Fruit fly (Drosophila melanogaster) whole organism, embryonic: ENCODE results near the gene CG9467.

ENCODE experiments used
- Antp ChIP-seq: fragments of 200-800 bp; sonication (Bioruptor generic); optimal IDR thresholded peaks from 3 replicates; lab custom pipeline; 2016; ENCODE audit warnings: missing biosample characterization, missing genetic modification characterization
- CG10321 ChIP-seq: fragments of 200-800 bp; sonication (Bioruptor generic); IDR thresholded peaks from 2 replicates; pipeline ENCODE4 v1.3.6; 2022; ENCODE audit warnings: missing biosample characterization, missing genetic modification characterization
- CG11560 ChIP-seq: fragments of 200-800 bp; sonication (Bioruptor generic); IDR thresholded peaks from 3 replicates; pipeline ENCODE4 v1.3.6; 2022; ENCODE audit warnings: missing biosample characterization, missing genetic modification characterization
- CG11696 ChIP-seq: fragments of 200-800 bp; sonication (Bioruptor generic); IDR thresholded peaks from 2 replicates; pipeline ENCODE4 v1.3.6; 2022; ENCODE audit warnings: missing biosample characterization, missing genetic modification characterization
- CG12219 ChIP-seq: fragments of 200-800 bp; sonication (Bioruptor generic); optimal IDR thresholded peaks from 3 replicates; lab custom pipeline; 2018; ENCODE audit warnings: missing biosample characterization, mild to moderate bottlenecking, missing genetic modification characterization
- CG13296 ChIP-seq: fragments of 200-800 bp; sonication (Bioruptor generic); optimal IDR thresholded peaks from 3 replicates; lab custom pipeline; 2018; ENCODE audit warnings: missing biosample characterization, mild to moderate bottlenecking, missing genetic modification characterization
- CG14710 ChIP-seq: fragments of 200-800 bp; sonication (Bioruptor generic); optimal IDR thresholded peaks from 3 replicates; lab custom pipeline; 2019; ENCODE audit warnings: missing biosample characterization, mild to moderate bottlenecking, missing genetic modification characterization, moderate library complexity
- CG1602 ChIP-seq: fragments of 200-800 bp; sonication (Bioruptor generic); optimal IDR thresholded peaks from 3 replicates; lab custom pipeline; 2016; ENCODE audit warnings: missing biosample characterization, missing genetic modification characterization
- CG17829 ChIP-seq: fragments of 200-800 bp; optimal IDR thresholded peaks from 2 replicates; lab custom pipeline; 2019; ENCODE audit warnings: missing biosample characterization, mild to moderate bottlenecking, missing genetic modification characterization, moderate library complexity
- CG18476 ChIP-seq: fragments of 200-800 bp; sonication (Bioruptor generic); optimal IDR thresholded peaks from 2 replicates; lab custom pipeline; 2016; ENCODE audit warnings: missing biosample characterization, mild to moderate bottlenecking, missing genetic modification characterization
- CG2889 ChIP-seq: fragments of 200-800 bp; sonication (Bioruptor generic); IDR thresholded peaks from 3 replicates; pipeline ENCODE4 v1.3.6; 2022; ENCODE audit warnings: missing biosample characterization, missing genetic modification characterization
- CG30020 ChIP-seq: fragments of 200-800 bp; optimal IDR thresholded peaks from 2 replicates; lab custom pipeline; 2019; ENCODE audit warnings: missing biosample characterization, mild to moderate bottlenecking, missing genetic modification characterization, moderate library complexity
- CG32532 ChIP-seq: fragments of 200-800 bp; sonication (Bioruptor generic); IDR thresholded peaks from 2 replicates; pipeline ENCODE4 v1.3.6; 2022; ENCODE audit warnings: missing biosample characterization, missing genetic modification characterization
- CG32772 ChIP-seq: fragments of 200-800 bp; sonication (Bioruptor generic); IDR thresholded peaks from 2 replicates; pipeline ENCODE4 v1.3.6; 2022; ENCODE audit warnings: missing biosample characterization, missing genetic modification characterization
- CG3726 ChIP-seq: fragments of 200-800 bp; sonication (Bioruptor generic); IDR thresholded peaks from 3 replicates; pipeline ENCODE4, ENCODE4 v1.3.6; 2022; ENCODE audit warnings: missing biosample characterization, missing genetic modification characterization
- CG4360 ChIP-seq: fragments of 200-800 bp; sonication (Bioruptor generic); IDR thresholded peaks from 2 replicates; pipeline ENCODE4 v1.3.6; 2022; ENCODE audit warnings: missing biosample characterization, missing genetic modification characterization
- CG43689 ChIP-seq: fragments of 200-800 bp; sonication (Bioruptor generic); IDR thresholded peaks from 2 replicates; pipeline ENCODE4 v1.3.6; 2022; ENCODE audit warnings: missing biosample characterization, missing genetic modification characterization
- CG6254 ChIP-seq: fragments of 200-800 bp; sonication (Bioruptor generic); optimal IDR thresholded peaks from 3 replicates; lab custom pipeline; 2017; ENCODE audit warnings: mild to moderate bottlenecking, missing biosample characterization, missing genetic modification reagents, missing genetic modification characterization
- CG7372 ChIP-seq: fragments of 200-800 bp; sonication (Bioruptor generic); IDR thresholded peaks from 2 replicates; pipeline ENCODE4 v1.3.6; 2022; ENCODE audit warnings: missing biosample characterization, missing genetic modification characterization
- CG8478 ChIP-seq: fragments of >200 bp; optimal IDR thresholded peaks from 2 replicates; lab custom pipeline; 2018
- CG8765 ChIP-seq: fragments of 200-800 bp; sonication (Bioruptor generic); IDR thresholded peaks from 2 replicates; pipeline ENCODE4 v1.3.6; 2022; ENCODE audit warnings: missing biosample characterization, missing genetic modification characterization
- CG9932 ChIP-seq: fragments of 200-800 bp; sonication (Bioruptor generic); IDR thresholded peaks from 2 replicates; pipeline ENCODE4 v1.3.6; 2022; ENCODE audit warnings: missing biosample characterization, missing genetic modification characterization
- CoRest ChIP-seq: fragments of 200-800 bp; sonication (Bioruptor generic); optimal IDR thresholded peaks from 3 replicates; lab custom pipeline; 2018; ENCODE audit warnings: missing biosample characterization, mild to moderate bottlenecking, missing genetic modification characterization, moderate library complexity
- HLH4C ChIP-seq: fragments of 200-800 bp; sonication (Bioruptor generic); IDR thresholded peaks from 3 replicates; pipeline ENCODE4 v1.3.6; 2022; ENCODE audit warnings: missing biosample characterization, missing genetic modification characterization; ENCODE audit not compliant: partially characterized antibody
- Mad ChIP-seq: fragments of 200-800 bp; sonication (Bioruptor generic); optimal IDR thresholded peaks from 2 replicates; lab custom pipeline; 2016; ENCODE audit warnings: missing biosample characterization, missing genetic modification characterization
- Mrtf ChIP-seq: fragments of 200-800 bp; sonication (Bioruptor generic); IDR thresholded peaks from 3 replicates; pipeline ENCODE4 v1.3.6; 2022; ENCODE audit warnings: missing biosample characterization, missing genetic modification characterization
- NK7.1 ChIP-seq: fragments of 200-800 bp; sonication (Bioruptor generic); optimal IDR thresholded peaks from 3 replicates; lab custom pipeline; 2016; ENCODE audit warnings: missing biosample characterization, missing genetic modification characterization
- Neu2 ChIP-seq: fragments of 200-800 bp; sonication (Bioruptor generic); optimal IDR thresholded peaks from 3 replicates; lab custom pipeline; 2016; ENCODE audit warnings: missing biosample characterization, missing genetic modification characterization, borderline replicate concordance
- NfI ChIP-seq: fragments of 200-800 bp; sonication (Bioruptor generic); optimal IDR thresholded peaks from 3 replicates; lab custom pipeline; 2018; ENCODE audit warnings: missing biosample characterization, mild to moderate bottlenecking, missing genetic modification characterization, moderate library complexity
- Poxn ChIP-seq: fragments of 200-800 bp; sonication (Bioruptor generic); IDR thresholded peaks from 2 replicates; pipeline ENCODE4 v1.3.6; 2022; ENCODE audit warnings: missing biosample characterization, missing genetic modification characterization
- Ptx1 ChIP-seq: fragments of 200-800 bp; sonication (Bioruptor generic); IDR thresholded peaks from 2 replicates; pipeline ENCODE4 v1.3.6; 2022; ENCODE audit warnings: missing biosample characterization, missing genetic modification characterization
- ara ChIP-seq: fragments of 200-800 bp; sonication (Bioruptor generic); IDR thresholded peaks from 2 replicates; pipeline ENCODE4 v1.3.6; 2022; ENCODE audit warnings: missing biosample characterization, missing genetic modification characterization
- az2 ChIP-seq: fragments of 200-800 bp; sonication (Bioruptor generic); optimal IDR thresholded peaks from 3 replicates; lab custom pipeline; 2016; ENCODE audit warnings: missing biosample characterization, missing genetic modification characterization
- bbx ChIP-seq: fragments of 200-800 bp; sonication (Bioruptor generic); IDR thresholded peaks from 2 replicates; pipeline ENCODE4 v1.3.6; 2022; ENCODE audit warnings: missing biosample characterization, missing genetic modification characterization; ENCODE audit not compliant: partially characterized antibody
- crc ChIP-seq: fragments of 200-800 bp; sonication (Bioruptor generic); optimal IDR thresholded peaks from 2 replicates; lab custom pipeline; 2016; ENCODE audit warnings: missing biosample characterization, missing genetic modification characterization
- dm ChIP-seq: fragments of 200-800 bp; sonication (Bioruptor generic); optimal IDR thresholded peaks from 3 replicates; lab custom pipeline; 2016; ENCODE audit warnings: missing biosample characterization, missing genetic modification characterization
- dmrt99B ChIP-seq: fragments of 200-800 bp; sonication (Bioruptor generic); optimal IDR thresholded peaks from 2 replicates; lab custom pipeline; 2018; ENCODE audit warnings: missing biosample characterization, mild to moderate bottlenecking, missing genetic modification characterization, moderate library complexity
- ewg ChIP-seq: fragments of 200-800 bp; sonication (Bioruptor generic); optimal IDR thresholded peaks from 3 replicates; lab custom pipeline; 2017; ENCODE audit warnings: mild to moderate bottlenecking, missing biosample characterization, missing genetic modification reagents, missing genetic modification characterization
- fd3F ChIP-seq: fragments of 200-800 bp; sonication (Bioruptor generic); optimal IDR thresholded peaks from 2 replicates; lab custom pipeline; 2018; ENCODE audit warnings: missing biosample characterization, mild to moderate bottlenecking, missing genetic modification characterization, moderate library complexity
- fd64A ChIP-seq: fragments of 200-800 bp; sonication (Bioruptor generic); optimal IDR thresholded peaks from 3 replicates; lab custom pipeline; 2018; ENCODE audit warnings: missing biosample characterization, mild to moderate bottlenecking, missing genetic modification characterization
- gro ChIP-seq: fragments of 200-800 bp; sonication (Bioruptor generic); optimal IDR thresholded peaks from 2 replicates; lab custom pipeline; 2016; ENCODE audit warnings: missing biosample characterization, missing genetic modification characterization
- hb ChIP-seq: fragments of 200-800 bp; sonication (Bioruptor generic); IDR thresholded peaks from 3 replicates; pipeline ENCODE4 v1.3.6; 2022; ENCODE audit warnings: missing biosample characterization, missing genetic modification characterization; ENCODE audit not compliant: partially characterized antibody
- kni ChIP-seq: fragments of 200-800 bp; sonication (Bioruptor generic); optimal IDR thresholded peaks from 3 replicates; lab custom pipeline; 2017; ENCODE audit warnings: mild to moderate bottlenecking, missing biosample characterization, missing genetic modification reagents, missing genetic modification characterization
- maf-S ChIP-seq: fragments of 200-800 bp; sonication (Bioruptor generic); optimal IDR thresholded peaks from 2 replicates; lab custom pipeline; 2016; ENCODE audit warnings: missing biosample characterization, missing genetic modification characterization
- nerfin-1 ChIP-seq: fragments of 200-800 bp; sonication (Bioruptor generic); optimal IDR thresholded peaks from 3 replicates; lab custom pipeline; 2019; ENCODE audit warnings: missing biosample characterization, mild to moderate bottlenecking, missing genetic modification characterization, moderate library complexity
- nerfin-2 ChIP-seq: fragments of 200-800 bp; sonication (Bioruptor generic); IDR thresholded peaks from 2 replicates; pipeline ENCODE4 v1.3.6; 2022; ENCODE audit warnings: missing biosample characterization, missing genetic modification characterization; ENCODE audit not compliant: partially characterized antibody
- run ChIP-seq: fragments of 200-800 bp; sonication (Bioruptor generic); optimal IDR thresholded peaks from 3 replicates; lab custom pipeline; 2018; ENCODE audit warnings: missing biosample characterization, mild to moderate bottlenecking, missing genetic modification characterization
- schlank ChIP-seq: fragments of 200-800 bp; sonication (Bioruptor generic); optimal IDR thresholded peaks from 2 replicates; lab custom pipeline; 2018; ENCODE audit warnings: missing biosample characterization, mild to moderate bottlenecking, missing genetic modification characterization
- stwl ChIP-seq: fragments of 200-800 bp; sonication (Bioruptor generic); optimal IDR thresholded peaks from 3 replicates; lab custom pipeline; 2018; ENCODE audit warnings: missing biosample characterization, mild to moderate bottlenecking, missing genetic modification characterization, moderate library complexity
- wek ChIP-seq: fragments of 200-800 bp; sonication (Bioruptor generic); optimal IDR thresholded peaks from 3 replicates; lab custom pipeline; 2018; ENCODE audit warnings: missing biosample characterization, mild to moderate bottlenecking, missing genetic modification characterization, moderate library complexity
- yki ChIP-seq: fragments of >200 bp; optimal IDR thresholded peaks from 3 replicates; lab custom pipeline; 2018

Gene CG9467

DNA sequence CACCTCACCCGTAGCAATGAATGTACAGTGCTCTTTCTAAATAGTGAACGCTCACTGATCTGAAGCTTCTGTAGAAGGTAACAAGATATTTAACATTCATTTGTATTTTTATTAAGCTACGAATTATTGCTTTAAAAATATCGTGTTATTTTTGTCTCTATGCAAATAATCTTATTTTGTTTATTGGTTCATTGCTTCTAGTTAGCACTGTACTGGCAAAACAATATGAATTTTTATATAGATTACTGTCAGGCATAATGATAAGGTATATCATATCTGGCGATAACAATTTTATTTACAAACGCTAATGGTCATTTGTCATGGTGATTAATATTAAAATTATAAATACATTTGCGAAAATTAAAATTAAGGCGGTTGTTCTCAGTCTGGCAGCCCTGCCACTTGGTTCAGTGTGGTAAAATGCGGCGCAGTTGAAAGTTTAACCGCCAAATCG is 29.3 kb downstream of the CG9467 start, which contains the start of gene CG9471 (continued):
- TF ChIP-seq schlank (tag; lab: Kevin White, UChicago) (peak; percentile 84), CG9932 (peak; percentile 93), CG43689 (peak; percentile 86), CG18476 (GFP tag; lab: Kevin White, UChicago) (peak; percentile 89), Poxn (GFP tag; lab: Robert Waterston, UW) (peak; percentile 73), nerfin-2 (GFP tag; lab: Robert Waterston, UW) (no peak), NK7.1 (peak; percentile 85), CG11696 (GFP tag; lab: Robert Waterston, UW) (peak; percentile 84), az2 (GFP tag; lab: Kevin White, UChicago) (peak; percentile 93), CG3726 (GFP tag; lab: Robert Waterston, UW) (peak; percentile 85; the same call in 2 of the 3 replicates), CG14710 (peak; percentile 86), crc (GFP tag; lab: Kevin White, UChicago) (peak; percentile 85), NfI (GFP tag; lab: Kevin White, UChicago) (peak; percentile 91), Antp (GFP tag; lab: Kevin White, UChicago) (peak; percentile 89), nerfin-1 (tag; lab: Kevin White, UChicago) (peak; percentile 80), CG6254 (GFP tag; lab: Kevin White, UChicago) (peak; percentile 72), ara (GFP tag; lab: Robert Waterston, UW) (peak; percentile 91), CG32772 (peak; percentile 91), kni (GFP tag; lab: Kevin White, UChicago) (peak; percentile 30), CG32532 (GFP tag; lab: Robert Waterston, UW) (peak; percentile 94), dmrt99B (tag; lab: Kevin White, UChicago) (peak; percentile 91), bbx (GFP tag; lab: Robert Waterston, UW) (no peak), ewg (GFP tag; lab: Kevin White, UChicago) (peak; percentile 69), CG4360 (GFP tag; lab: Robert Waterston, UW) (peak; percentile 61), CG17829 (peak; percentile 91), maf-S (GFP tag; lab: Kevin White, UChicago) (peak; percentile 86), yki (lab: Kevin White, UChicago) (no peak), CG10321 (GFP tag; lab: Robert Waterston, UW) (peak; percentile 67), CG13296 (GFP tag; lab: Kevin White, UChicago) (peak; percentile 91), stwl (peak; percentile 33), CG8478 (lab: Kevin White, UChicago) (no peak), Neu2 (peak; percentile 65), CoRest (tag; lab: Kevin White, UChicago) (peak; percentile 91), Ptx1 (GFP tag; lab: Robert Waterston, UW) (peak; percentile 96), hb (GFP tag; lab: Robert Waterston, UW) (no peak), CG11560 (peak; percentile 66; the same call in 2 of the 3 replicates), fd3F (peak; percentile 89), run (tag; lab: Kevin White, UChicago) (peak; percentile 75), CG30020 (tag; lab: Kevin White, UChicago) (peak; percentile 51), HLH4C (GFP tag; lab: Robert Waterston, UW) (peak; percentile 32; the same call in 1 of the 3 replicates), Mrtf (GFP tag; lab: Robert Waterston, UW) (peak; percentile 85), CG8765 (peak; percentile 70; the same call in 1 of the 2 replicates), gro (GFP tag; lab: Kevin White, UChicago) (peak; percentile 89), CG7372 (GFP tag; lab: Robert Waterston, UW) (peak; percentile 92), CG1602 (GFP tag; lab: Kevin White, UChicago) (peak; percentile 87), fd64A (peak; percentile 41), CG2889 (peak; percentile 89), dm (peak; percentile 68), Mad (GFP tag; lab: Kevin White, UChicago) (peak; percentile 68), wek (peak; percentile 73), CG12219 (GFP tag; lab: Kevin White, UChicago) (peak; percentile 86)
